Fruit fly (Drosophila melanogaster): ENCODE results near the gene GILT2.

GILT2 gene

dm6 chr3R:23713901-23714300 is 35.2 kb downstream of the GILT2 start:
- no peak for TF ChIP-seq insv (optimal IDR thresholded peaks at IDR 0.05)
- no peak for TF ChIP-seq h (optimal IDR thresholded peaks at IDR 0.05)
- no peak for TF ChIP-seq ttk (optimal IDR thresholded peaks at IDR 0.05)
- no peak for TF ChIP-seq Sin3A (optimal IDR thresholded peaks at IDR 0.05)
- TF ChIP-seq psq (optimal IDR thresholded peaks at IDR 0.05) = no peak
- no peak for TF ChIP-seq Myc (optimal IDR thresholded peaks at IDR 0.05)

- no peak for TF ChIP-seq ttk (optimal IDR thresholded peaks at IDR 0.05)
These were observed 36.2 kb downstream of the GILT2 start for dm6 chr3R:23714852-23715251.

dm6 chr3R:23718297-23718941 is 39.7 kb downstream of the GILT2 start, which contains the start of gene nau:
Gene nau, minus strand, starts transcription at chr3R:23718357.
- no peak for TF ChIP-seq Sin3A (optimal IDR thresholded peaks at IDR 0.05)
- TF ChIP-seq insv (optimal IDR thresholded peaks at IDR 0.05) = no peak
- no peak for TF ChIP-seq h (optimal IDR thresholded peaks at IDR 0.05)
- TF ChIP-seq ttk (optimal IDR thresholded peaks at IDR 0.05) = no peak
- no peak for TF ChIP-seq Myc (optimal IDR thresholded peaks at IDR 0.05)
- TF ChIP-seq psq (optimal IDR thresholded peaks at IDR 0.05) = no peak

- no peak for TF ChIP-seq Myc (optimal IDR thresholded peaks at IDR 0.05)
- no peak for TF ChIP-seq Sin3A (optimal IDR thresholded peaks at IDR 0.05)
- TF ChIP-seq insv (optimal IDR thresholded peaks at IDR 0.05) = no peak
- TF ChIP-seq h (optimal IDR thresholded peaks at IDR 0.05) = no peak
- no peak for TF ChIP-seq psq (optimal IDR thresholded peaks at IDR 0.05)
- no peak for TF ChIP-seq ttk (optimal IDR thresholded peaks at IDR 0.05)
These were observed 42.8 kb downstream of the GILT2 start, which contains the start of gene CG10232 for dm6 chr3R:23721525-23721924. Gene CG10232, minus strand, starts transcription at chr3R:23721625.

- no peak for TF ChIP-seq psq (optimal IDR thresholded peaks at IDR 0.05)
- no peak for TF ChIP-seq ttk (optimal IDR thresholded peaks at IDR 0.05)
- no peak for TF ChIP-seq Sin3A (optimal IDR thresholded peaks at IDR 0.05)
- no peak for TF ChIP-seq insv (optimal IDR thresholded peaks at IDR 0.05)
- no peak for TF ChIP-seq Myc (optimal IDR thresholded peaks at IDR 0.05)
- no peak for TF ChIP-seq h (optimal IDR thresholded peaks at IDR 0.05)
These were observed 43.2 kb downstream of the GILT2 start for dm6 chr3R:23721936-23722335.

- TF ChIP-seq ttk (optimal IDR thresholded peaks at IDR 0.05) (no peak), Sin3A (optimal IDR thresholded peaks at IDR 0.05) (no peak)
These were observed 44.1 kb downstream of the GILT2 start, which contains the start of gene CG10365 for dm6 chr3R:23722680-23723372. Gene CG10365, plus strand, starts transcription at chr3R:23723331.

dm6 chr3R:23723381-23724034 is 44.8 kb downstream of the GILT2 start:
- TF ChIP-seq Myc (optimal IDR thresholded peaks at IDR 0.05) = no peak
- no peak for TF ChIP-seq Sin3A (optimal IDR thresholded peaks at IDR 0.05)
- no peak for TF ChIP-seq psq (optimal IDR thresholded peaks at IDR 0.05)
- no peak for TF ChIP-seq ttk (optimal IDR thresholded peaks at IDR 0.05)
- TF ChIP-seq h (optimal IDR thresholded peaks at IDR 0.05) = no peak
- no peak for TF ChIP-seq insv (optimal IDR thresholded peaks at IDR 0.05)

dm6 chr3R:23724843-23725506 is 46.3 kb downstream of the GILT2 start:
- TF ChIP-seq Myc (optimal IDR thresholded peaks at IDR 0.05) (no peak), insv (optimal IDR thresholded peaks at IDR 0.05) (no peak), h (optimal IDR thresholded peaks at IDR 0.05) (no peak), ttk (optimal IDR thresholded peaks at IDR 0.05) (no peak), psq (optimal IDR thresholded peaks at IDR 0.05) (no peak), Sin3A (optimal IDR thresholded peaks at IDR 0.05) (no peak)

- no peak for TF ChIP-seq insv (optimal IDR thresholded peaks at IDR 0.05)
- TF ChIP-seq ttk (optimal IDR thresholded peaks at IDR 0.05) = no peak
- TF ChIP-seq Myc (optimal IDR thresholded peaks at IDR 0.05) = no peak
- TF ChIP-seq psq (optimal IDR thresholded peaks at IDR 0.05) = no peak
- TF ChIP-seq h (optimal IDR thresholded peaks at IDR 0.05) = no peak
- TF ChIP-seq Sin3A (optimal IDR thresholded peaks at IDR 0.05) = no peak
These were observed 47.1 kb downstream of the GILT2 start for dm6 chr3R:23725711-23726349.

dm6 chr3R:23726740-23727139 is 48.0 kb downstream of the GILT2 start:
- TF ChIP-seq Sin3A (optimal IDR thresholded peaks at IDR 0.05) (no peak), Myc (optimal IDR thresholded peaks at IDR 0.05) (no peak), ttk (optimal IDR thresholded peaks at IDR 0.05) (no peak), insv (optimal IDR thresholded peaks at IDR 0.05) (no peak), psq (optimal IDR thresholded peaks at IDR 0.05) (no peak)

DNA sequence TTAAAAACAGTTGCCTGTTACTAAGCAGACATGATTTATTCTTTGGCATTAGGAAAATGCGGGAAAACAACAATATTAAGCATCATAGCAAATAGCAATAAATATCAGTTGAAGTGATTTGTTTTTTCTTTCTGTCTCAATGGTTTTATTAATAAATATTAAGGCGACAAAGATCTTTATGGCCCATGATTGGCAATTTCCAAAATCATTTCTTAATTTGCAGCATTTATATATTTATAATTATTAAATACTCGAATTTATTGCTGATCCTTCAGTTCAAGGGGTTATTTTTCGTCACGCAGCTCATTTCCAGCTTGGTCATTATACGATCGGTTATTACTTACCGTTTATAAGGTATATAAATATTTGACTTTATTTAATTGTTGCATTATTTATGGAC is 49.0 kb downstream of the GILT2 start:
- TF ChIP-seq h (optimal IDR thresholded peaks at IDR 0.05) (no peak), psq (optimal IDR thresholded peaks at IDR 0.05) (no peak), Myc (optimal IDR thresholded peaks at IDR 0.05) (no peak)

DNA sequence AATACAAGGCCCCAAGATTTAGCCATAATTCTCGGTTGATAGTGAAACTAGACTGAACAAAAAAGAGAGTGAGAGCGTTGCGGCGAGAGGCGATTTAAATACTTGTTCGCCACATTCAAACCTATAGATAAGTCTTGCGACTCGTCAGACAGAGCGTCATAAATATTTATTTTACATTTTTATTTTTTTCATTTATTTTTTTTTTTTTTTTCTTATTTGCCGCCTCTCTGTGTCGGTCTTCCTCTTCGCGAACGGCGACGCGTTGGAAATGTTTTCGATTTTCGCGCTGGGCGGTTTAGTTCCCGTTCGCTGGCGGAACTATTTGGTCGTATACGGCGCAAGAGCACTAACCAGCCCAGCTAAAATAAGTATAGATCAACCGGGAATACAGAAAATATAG is 49.4 kb downstream of the GILT2 start:
- TF ChIP-seq Sin3A (optimal IDR thresholded peaks at IDR 0.05) (no peak), insv (optimal IDR thresholded peaks at IDR 0.05) (no peak), h (optimal IDR thresholded peaks at IDR 0.05) (no peak), Myc (optimal IDR thresholded peaks at IDR 0.05) (no peak), ttk (optimal IDR thresholded peaks at IDR 0.05) (no peak), psq (optimal IDR thresholded peaks at IDR 0.05) (no peak)

Data from Kc167 (cell line).